Worm (Caenorhabditis elegans) whole organism, L1 larva: Measurements from ENCODE around the gene let-413.
"Not testable (repeated sequence)": the region's sequence is repeated elsewhere in the genome, so short reads cannot be mapped to it uniquely, and the experiment has no call there.

Experiments
- aly-2 ChIP-seq: fragments of 150-350 bp; optimal IDR thresholded peaks from 2 replicates; lab custom pipeline; 2014; ENCODE audit warnings: missing biosample characterization, missing genetic modification characterization
- dpl-1 ChIP-seq, 3 experiments: fragments of 150-350 bp in 2 of 3; sonication (generic microtip) in 1 of 3; optimal IDR thresholded peaks; 2 replicates each; lab custom pipeline; 2014 to 2017; ENCODE audit warnings: missing biosample characterization in 3 of 3, missing genetic modification characterization in 3 of 3, missing genetic modification reagents in 3 of 3
- fos-1 ChIP-seq: fragments of 150-350 bp; optimal IDR thresholded peaks from 2 replicates; lab custom pipeline; 2014; ENCODE audit warnings: missing biosample characterization, missing genetic modification characterization
- mab-9 ChIP-seq: fragments of 200-800 bp; sonication (Bioruptor generic); IDR thresholded peaks from 2 replicates; pipeline ENCODE4 v1.3.6; 2022; ENCODE audit warnings: missing genetic modification reagents, missing genetic modification characterization, missing compliant biosample characterization
- nhr-11 ChIP-seq: fragments of 150-350 bp; optimal IDR thresholded peaks from 2 replicates; lab custom pipeline; 2014; ENCODE audit warnings: missing biosample characterization, missing genetic modification characterization
- sox-4 ChIP-seq: sonication (generic microtip); optimal IDR thresholded peaks from 2 replicates; lab custom pipeline; 2016; ENCODE audit warnings: missing genetic modification characterization, missing compliant biosample characterization
- unc-86 ChIP-seq: sonication (generic microtip); optimal IDR thresholded peaks from 2 replicates; lab custom pipeline; 2016; ENCODE audit warnings: missing genetic modification characterization, missing compliant biosample characterization
- zag-1 ChIP-seq: fragments of 150-350 bp; optimal IDR thresholded peaks from 2 replicates; lab custom pipeline; 2014; ENCODE audit warnings: missing biosample characterization, missing genetic modification characterization

DNA sequence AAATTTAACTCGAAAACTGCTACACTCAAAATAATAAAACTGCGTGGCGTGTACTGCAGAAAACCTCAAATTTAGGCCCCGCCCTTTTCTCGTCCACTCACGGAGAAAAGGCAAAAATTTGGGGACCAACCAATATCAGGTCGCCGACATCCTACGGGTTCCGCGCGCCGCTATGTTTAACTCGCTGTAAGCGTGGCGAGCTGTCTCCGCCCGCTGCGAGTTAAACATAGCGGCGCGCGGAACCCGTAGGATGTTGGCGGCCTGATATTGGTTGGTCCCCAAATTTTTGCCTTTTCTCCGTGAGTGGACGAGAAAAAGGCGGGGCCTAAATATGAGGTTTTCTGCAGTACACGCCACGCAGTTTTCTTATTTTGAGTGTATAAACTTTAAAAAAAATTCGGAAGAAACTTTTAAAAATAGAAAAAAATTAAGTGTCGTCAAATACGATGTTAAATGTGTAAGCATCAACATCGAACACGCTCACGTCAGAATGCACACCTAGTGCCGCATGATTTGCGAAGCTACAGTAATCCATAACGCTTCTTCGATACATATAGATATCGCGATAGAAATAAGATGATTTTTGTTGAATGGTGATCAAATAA, 37.2 kb upstream of the let-413 start:
- not testable (repeated sequence) for TF ChIP-seq fos-1; mab-9 (GFP tag; lab: Robert Waterston, UW); unc-86; zag-1 (tag; lab: Kevin White, UChicago); nhr-11 (tag; lab: Kevin White, UChicago); aly-2 (tag; lab: Kevin White, UChicago); dpl-1 (GFP tag; optimal IDR thresholded peaks at IDR 0.05; lab: Kevin White, UChicago); sox-4 (tag; lab: Kevin White, UChicago)
